Worm (Caenorhabditis elegans) whole organism, early embryonic: ENCODE measurements around the gene C27D6.15.

Source experiments
- ceh-36 ChIP-seq: sonication (generic microtip); optimal IDR thresholded peaks from 2 replicates; lab custom pipeline; 2016; ENCODE audit warnings: missing genetic modification characterization, inconsistent platforms, missing compliant biosample characterization
- hnd-1 ChIP-seq: sonication (generic microtip); optimal IDR thresholded peaks from 2 replicates; lab custom pipeline; 2016; ENCODE audit warnings: missing genetic modification characterization, missing compliant biosample characterization
- scrt-1 ChIP-seq: fragments of 200-800 bp; sonication (Bioruptor generic); IDR thresholded peaks from 2 replicates; pipeline ENCODE4 v1.3.6; 2022; ENCODE audit warnings: missing genetic modification characterization, missing compliant biosample characterization
- sea-1 ChIP-seq: fragments of 200-800 bp; sonication (Bioruptor generic); conservative IDR thresholded peaks from 2 replicates; pipeline ENCODE4 v1.3.6; 2022; ENCODE audit warnings: missing genetic modification characterization, missing compliant biosample characterization
- tbx-37 ChIP-seq: fragments of 200-800 bp; sonication (Bioruptor generic); conservative IDR thresholded peaks from 2 replicates; pipeline ENCODE4 v1.3.6; 2022; ENCODE audit warnings: missing genetic modification reagents, missing genetic modification characterization, missing compliant biosample characterization

ce11 chrII:5199497-5199896 lies 27.8 kb downstream of the C27D6.15 start, which contains the start of gene msp-50:
- TF ChIP-seq ceh-36: no peak
- no peak for TF ChIP-seq hnd-1 (tag; lab: Kevin White, UChicago)
- no peak for TF ChIP-seq tbx-37 (GFP tag; lab: Robert Waterston, UW)
- TF ChIP-seq sea-1 (GFP tag; lab: Robert Waterston, UW): no peak
- no peak for TF ChIP-seq scrt-1
